Worm (Caenorhabditis elegans) whole organism, late embryonic: ENCODE measurements around the gene phlp-2.

Source experiments
- ama-1 ChIP-seq: fragments of 150-350 bp; optimal IDR thresholded peaks from 2 replicates; lab custom pipeline; 2014
- ceh-24 ChIP-seq: sonication (generic microtip); optimal IDR thresholded peaks from 2 replicates; lab custom pipeline; 2016; ENCODE audit warnings: mild to moderate bottlenecking, missing genetic modification characterization, missing compliant biosample characterization
- lin-11 ChIP-seq: fragments of 200-800 bp; sonication (Bioruptor generic); optimal IDR thresholded peaks from 2 replicates; lab custom pipeline; 2018; ENCODE audit warnings: mild to moderate bottlenecking, missing genetic modification characterization, missing compliant biosample characterization

- TF ChIP-seq lin-11 (no peak), ceh-24 (tag; lab: Kevin White, UChicago) (no peak), ama-1 (lab: Kevin White, UChicago) (no peak)
Observed at ce11 chrIII:4172210-4172609, 37.1 kb upstream of the phlp-2 start.
